Fruit fly (Drosophila melanogaster) whole organism, embryonic: ENCODE measurements around the gene Ugt316A1.
A peak's percentile ranks its signal among the peaks of the same experiment; 100 is the strongest.

Experiments
- Asciz ChIP-seq: fragments of 200-800 bp; sonication (Bioruptor generic); optimal IDR thresholded peaks from 2 replicates; lab custom pipeline; 2017; ENCODE audit warnings: missing biosample characterization, mild to moderate bottlenecking, missing genetic modification characterization, missing genetic modification reagents
- CG1024 ChIP-seq: fragments of 200-800 bp; sonication (Bioruptor generic); IDR thresholded peaks from 2 replicates; pipeline ENCODE4 v1.3.6; 2022; ENCODE audit warnings: missing biosample characterization, missing genetic modification characterization
- CG11723 ChIP-seq: fragments of 200-800 bp; sonication (Bioruptor generic); optimal IDR thresholded peaks from 2 replicates; lab custom pipeline; 2017; ENCODE audit warnings: missing biosample characterization, mild to moderate bottlenecking, missing genetic modification characterization
- CG12769 ChIP-seq: fragments of 200-800 bp; sonication (Bioruptor generic); optimal IDR thresholded peaks from 2 replicates; lab custom pipeline; 2019; ENCODE audit warnings: missing biosample characterization, mild to moderate bottlenecking, missing genetic modification characterization, moderate library complexity
- CG13775 ChIP-seq: fragments of 200-800 bp; sonication (Bioruptor generic); optimal IDR thresholded peaks from 3 replicates; lab custom pipeline; 2017; ENCODE audit warnings: missing biosample characterization, mild to moderate bottlenecking, missing genetic modification characterization
- CG13894 ChIP-seq: fragments of 200-800 bp; sonication (Bioruptor generic); optimal IDR thresholded peaks from 3 replicates; lab custom pipeline; 2018; ENCODE audit warnings: missing biosample characterization, mild to moderate bottlenecking, missing genetic modification characterization, moderate library complexity
- CG14965 ChIP-seq: fragments of 200-800 bp; sonication (Bioruptor generic); optimal IDR thresholded peaks from 2 replicates; lab custom pipeline; 2016; ENCODE audit warnings: missing biosample characterization, missing genetic modification characterization, borderline replicate concordance
- CG15514 ChIP-seq: fragments of 200-800 bp; sonication (Bioruptor generic); optimal IDR thresholded peaks from 3 replicates; lab custom pipeline; 2017; ENCODE audit warnings: missing biosample characterization, missing genetic modification characterization, mild to moderate bottlenecking, moderate library complexity, missing genetic modification reagents
- CG18262 ChIP-seq: fragments of 200-800 bp; optimal IDR thresholded peaks from 3 replicates; lab custom pipeline; 2019; ENCODE audit warnings: missing biosample characterization, mild to moderate bottlenecking, missing genetic modification characterization, moderate library complexity
- CG18619 ChIP-seq: fragments of 200-800 bp; sonication (Bioruptor generic); optimal IDR thresholded peaks from 3 replicates; lab custom pipeline; 2017; ENCODE audit warnings: missing biosample characterization, mild to moderate bottlenecking, missing genetic modification characterization
- CG2202 ChIP-seq: fragments of 200-800 bp; sonication (Bioruptor generic); optimal IDR thresholded peaks from 2 replicates; lab custom pipeline; 2018; ENCODE audit warnings: missing biosample characterization, mild to moderate bottlenecking, missing genetic modification characterization
- CG31365 ChIP-seq: fragments of 200-800 bp; sonication (Bioruptor generic); optimal IDR thresholded peaks from 2 replicates; lab custom pipeline; 2018; ENCODE audit warnings: missing biosample characterization, mild to moderate bottlenecking, missing genetic modification characterization
- CG33557 ChIP-seq: fragments of 200-800 bp; sonication (Bioruptor generic); optimal IDR thresholded peaks from 2 replicates; lab custom pipeline; 2019; ENCODE audit warnings: missing biosample characterization, mild to moderate bottlenecking, missing genetic modification characterization, moderate library complexity
- CG42726 ChIP-seq: fragments of 200-800 bp; sonication (Bioruptor generic); IDR thresholded peaks from 2 replicates; pipeline ENCODE4 v1.3.6; 2022; ENCODE audit warnings: missing biosample characterization, missing genetic modification characterization; ENCODE audit not compliant: partially characterized antibody
- CG8281 ChIP-seq: fragments of 200-800 bp; sonication (Bioruptor generic); optimal IDR thresholded peaks from 2 replicates; lab custom pipeline; 2018; ENCODE audit warnings: missing biosample characterization, mild to moderate bottlenecking, missing genetic modification characterization, moderate library complexity
- CG8290 ChIP-seq, 3 experiments: fragments of 200-800 bp; sonication (Bioruptor generic); optimal IDR thresholded peaks; 2 replicates each; lab custom pipeline; 2016 to 2019; ENCODE audit warnings: missing biosample characterization in 3 of 3, missing genetic modification characterization in 3 of 3, mild to moderate bottlenecking in 2 of 3, moderate library complexity in 1 of 3
- CG9215 ChIP-seq: fragments of 200-800 bp; sonication (Bioruptor generic); IDR thresholded peaks from 2 replicates; pipeline ENCODE4 v1.3.6; 2022; ENCODE audit warnings: missing biosample characterization, missing genetic modification characterization
- CG9437 ChIP-seq: fragments of 200-800 bp; sonication (Bioruptor generic); optimal IDR thresholded peaks from 2 replicates; lab custom pipeline; 2018; ENCODE audit warnings: missing biosample characterization, mild to moderate bottlenecking, missing genetic modification characterization
- D ChIP-seq, 2 experiments: fragments of 200-800 bp in 1 of 2; fragments of >200 bp in 1 of 2; sonication (Bioruptor generic) in 1 of 2; optimal IDR thresholded peaks; 2 replicates in 1 of 2; 3 replicates in 1 of 2; lab custom pipeline; 2017; ENCODE audit warnings: mild to moderate bottlenecking in 1 of 2, missing biosample characterization in 1 of 2, missing genetic modification characterization in 1 of 2, missing genetic modification reagents in 1 of 2
- MTF-1 ChIP-seq: fragments of 200-800 bp; sonication (Bioruptor generic); optimal IDR thresholded peaks from 2 replicates; lab custom pipeline; 2018; ENCODE audit warnings: missing biosample characterization, mild to moderate bottlenecking, missing genetic modification characterization, borderline replicate concordance
- PHDP ChIP-seq: fragments of 200-800 bp; sonication (Bioruptor generic); optimal IDR thresholded peaks from 3 replicates; lab custom pipeline; 2018; ENCODE audit warnings: missing biosample characterization, mild to moderate bottlenecking, missing genetic modification characterization, moderate library complexity
- Ravus ChIP-seq: fragments of 200-800 bp; sonication (Bioruptor generic); IDR thresholded peaks from 2 replicates; pipeline ENCODE4 v1.3.6; 2022; ENCODE audit warnings: missing biosample characterization, missing genetic modification characterization
- Rx ChIP-seq: fragments of 200-800 bp; sonication (Bioruptor generic); IDR thresholded peaks from 2 replicates; pipeline ENCODE4 v1.3.6; 2022; ENCODE audit warnings: missing biosample characterization, missing genetic modification characterization
- Six4 ChIP-seq: fragments of 200-800 bp; sonication (Bioruptor generic); optimal IDR thresholded peaks from 2 replicates; lab custom pipeline; 2016; ENCODE audit warnings: missing biosample characterization, missing genetic modification characterization
- bbx ChIP-seq: fragments of 200-800 bp; sonication (Bioruptor generic); IDR thresholded peaks from 2 replicates; pipeline ENCODE4 v1.3.6; 2022; ENCODE audit warnings: missing biosample characterization, missing genetic modification characterization; ENCODE audit not compliant: partially characterized antibody
- cas ChIP-seq: fragments of 200-800 bp; sonication (Bioruptor generic); IDR thresholded peaks from 2 replicates; pipeline ENCODE4 v1.3.6; 2022; ENCODE audit warnings: missing biosample characterization, missing genetic modification characterization
- croc ChIP-seq: fragments of 200-800 bp; sonication (Bioruptor generic); conservative IDR thresholded peaks from 3 replicates; pipeline ENCODE4 v1.3.6; 2022; ENCODE audit warnings: missing biosample characterization, missing genetic modification characterization
- crol ChIP-seq: fragments of 200-800 bp; sonication (Bioruptor generic); IDR thresholded peaks from 2 replicates; pipeline ENCODE4 v1.3.6; 2022; ENCODE audit warnings: missing biosample characterization, missing genetic modification characterization
- dan ChIP-seq: fragments of 200-800 bp; sonication (Bioruptor generic); IDR thresholded peaks from 2 replicates; pipeline ENCODE4 v1.3.6; 2022; ENCODE audit warnings: missing biosample characterization, missing genetic modification characterization
- esg ChIP-seq: fragments of 200-800 bp; sonication (Bioruptor generic); conservative IDR thresholded peaks from 2 replicates; pipeline ENCODE4 v1.3.6; 2022; ENCODE audit warnings: missing biosample characterization, missing genetic modification characterization
- exex ChIP-seq: fragments of 200-800 bp; sonication (Bioruptor generic); optimal IDR thresholded peaks from 4 replicates; lab custom pipeline; 2018; ENCODE audit warnings: missing biosample characterization, mild to moderate bottlenecking, missing genetic modification characterization, moderate library complexity
- fru ChIP-seq: fragments of >200 bp; optimal IDR thresholded peaks from 2 replicates; lab custom pipeline; 2017
- gcm ChIP-seq: fragments of 200-800 bp; sonication (Bioruptor generic); optimal IDR thresholded peaks from 2 replicates; lab custom pipeline; 2019; ENCODE audit warnings: missing biosample characterization, mild to moderate bottlenecking, missing genetic modification characterization, moderate library complexity
- gem ChIP-seq: fragments of 200-800 bp; sonication (Bioruptor generic); optimal IDR thresholded peaks from 2 replicates; lab custom pipeline; 2019; ENCODE audit warnings: missing biosample characterization, mild to moderate bottlenecking, missing genetic modification characterization, moderate library complexity
- gfzf ChIP-seq: fragments of 200-800 bp; sonication (Bioruptor generic); optimal IDR thresholded peaks from 2 replicates; lab custom pipeline; 2016; ENCODE audit warnings: missing biosample characterization, mild to moderate bottlenecking, missing genetic modification characterization, moderate library complexity
- grn ChIP-seq: fragments of 200-800 bp; sonication (Bioruptor generic); optimal IDR thresholded peaks from 3 replicates; lab custom pipeline; 2017; ENCODE audit warnings: missing biosample characterization, missing genetic modification characterization
- gsb ChIP-seq: fragments of 200-800 bp; sonication (Bioruptor generic); IDR thresholded peaks from 2 replicates; pipeline ENCODE4 v1.3.6; 2022; ENCODE audit warnings: missing biosample characterization, missing genetic modification characterization
- her ChIP-seq: fragments of 200-800 bp; sonication (Bioruptor generic); optimal IDR thresholded peaks from 2 replicates; lab custom pipeline; 2016; ENCODE audit warnings: missing biosample characterization, missing genetic modification characterization
- hkb ChIP-seq, 2 experiments: fragments of 200-800 bp in 1 of 2; fragments of >200 bp in 1 of 2; sonication (Bioruptor generic) in 1 of 2; IDR thresholded peaks in 1 of 2; optimal IDR thresholded peaks in 1 of 2; 2 replicates each; pipeline versions ENCODE4 v1.3.6 to Lab custom; 2017 to 2022; ENCODE audit warnings: missing biosample characterization in 1 of 2, missing genetic modification characterization in 1 of 2
- inv ChIP-seq: fragments of 200-800 bp; sonication (Bioruptor generic); IDR thresholded peaks from 2 replicates; pipeline ENCODE4 v1.3.6; 2022; ENCODE audit warnings: missing biosample characterization, missing genetic modification characterization; ENCODE audit not compliant: partially characterized antibody
- odd ChIP-seq: fragments of 200-800 bp; sonication (Bioruptor generic); optimal IDR thresholded peaks from 2 replicates; lab custom pipeline; 2017; ENCODE audit warnings: missing biosample characterization, mild to moderate bottlenecking, missing genetic modification characterization
- org-1 ChIP-seq: fragments of 200-800 bp; sonication (Bioruptor generic); optimal IDR thresholded peaks from 2 replicates; lab custom pipeline; 2017; ENCODE audit warnings: missing biosample characterization, missing genetic modification characterization
- pb ChIP-seq: fragments of 200-800 bp; sonication (Bioruptor generic); optimal IDR thresholded peaks from 3 replicates; lab custom pipeline; 2016; ENCODE audit warnings: missing biosample characterization, missing genetic modification characterization
- seq ChIP-seq: fragments of 200-800 bp; sonication (Bioruptor generic); IDR thresholded peaks from 2 replicates; pipeline ENCODE4 v1.3.6; 2022; ENCODE audit warnings: missing biosample characterization, missing genetic modification characterization
- sr ChIP-seq: fragments of 200-800 bp; sonication (Bioruptor generic); IDR thresholded peaks from 3 replicates; pipeline ENCODE4 v1.3.6; 2022; ENCODE audit warnings: missing biosample characterization, missing genetic modification characterization
- tin ChIP-seq: fragments of 200-800 bp; sonication (Bioruptor generic); optimal IDR thresholded peaks from 3 replicates; lab custom pipeline; 2016; ENCODE audit warnings: missing biosample characterization, missing genetic modification characterization
- vvl ChIP-seq: fragments of 200-800 bp; sonication (Bioruptor generic); IDR thresholded peaks from 2 replicates; pipeline ENCODE4 v1.3.6; 2022; ENCODE audit warnings: missing biosample characterization, missing genetic modification characterization
- yki ChIP-seq: fragments of >200 bp; optimal IDR thresholded peaks from 3 replicates; lab custom pipeline; 2018
- zen2 ChIP-seq: fragments of 200-800 bp; sonication (Bioruptor generic); IDR thresholded peaks from 3 replicates; pipeline ENCODE4 v1.3.6; 2022; ENCODE audit warnings: missing biosample characterization, missing genetic modification characterization; ENCODE audit not compliant: partially characterized antibody

The Ugt316A1 gene

DNA sequence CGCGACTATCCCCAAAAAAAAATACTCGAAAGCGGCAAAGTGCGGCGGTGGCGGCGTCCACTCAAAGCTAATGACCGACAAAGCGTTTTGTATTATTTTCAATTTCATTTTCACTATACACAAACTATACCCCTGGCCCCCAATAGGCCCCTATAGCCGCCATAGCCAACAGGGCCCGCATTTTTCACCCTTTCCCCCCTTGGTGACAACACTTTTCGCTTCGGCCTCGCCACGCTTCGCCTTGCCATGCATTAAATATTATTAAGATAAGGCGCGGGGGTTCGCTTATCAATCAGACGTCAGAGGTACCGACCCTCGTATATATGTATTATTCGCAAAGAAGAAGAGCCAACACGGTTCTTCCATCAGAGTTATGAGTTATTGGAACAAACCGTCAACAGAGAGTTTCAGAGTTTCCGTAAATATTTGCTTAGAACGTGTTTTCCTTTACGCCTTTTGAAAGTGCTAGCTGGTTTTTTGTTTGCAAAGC lies 22.4 kb downstream of the Ugt316A1 start (continued):
- peak; percentile 92 for TF ChIP-seq exex (tag; lab: Kevin White, UChicago)
- TF ChIP-seq grn (GFP tag; lab: Kevin White, UChicago), result peak; percentile 74
- TF ChIP-seq PHDP, result peak; percentile 38
- TF ChIP-seq sr (GFP tag; lab: Robert Waterston, UW), result 0 out of 3 replicates have a peak, but pooled peaks have one; percentile 43
- TF ChIP-seq seq (GFP tag; lab: Robert Waterston, UW), result 0 out of 2 replicates have a peak, but pooled peaks have one; percentile 18
- no peak for TF ChIP-seq CG14965 (GFP tag; lab: Kevin White, UChicago)
- TF ChIP-seq CG8281 (tag; lab: Kevin White, UChicago), result no peak
- TF ChIP-seq Six4 (GFP tag; lab: Kevin White, UChicago), result no peak
- no peak for TF ChIP-seq inv (GFP tag; lab: Robert Waterston, UW)
- TF ChIP-seq odd (GFP tag; lab: Kevin White, UChicago), result peak; percentile 16
- peak; percentile 1 for TF ChIP-seq gem (tag; lab: Kevin White, UChicago)
- TF ChIP-seq fru (lab: Kevin White, UChicago), result no peak
- no peak for TF ChIP-seq CG9437
- no peak for TF ChIP-seq Ravus (GFP tag; lab: Robert Waterston, UW)
- no peak for TF ChIP-seq croc
- TF ChIP-seq CG9215, result no peak
- peak; percentile 14 for TF ChIP-seq CG18262 (tag; lab: Kevin White, UChicago)
- no peak for TF ChIP-seq cas (GFP tag; lab: Robert Waterston, UW)
- TF ChIP-seq gcm (GFP tag; lab: Kevin White, UChicago), result peak; percentile 1
- peak; percentile 72 for TF ChIP-seq CG12769 (tag; lab: Kevin White, UChicago)
- TF ChIP-seq CG13894 (tag; lab: Kevin White, UChicago), result no peak
- no peak for TF ChIP-seq bbx (GFP tag; lab: Robert Waterston, UW)
- peak; percentile 98 for TF ChIP-seq crol
- TF ChIP-seq gfzf (GFP tag; lab: Kevin White, UChicago), result no peak
- TF ChIP-seq zen2 (GFP tag; lab: Robert Waterston, UW), result no peak
- TF ChIP-seq MTF-1, result peak; percentile 41
- TF ChIP-seq pb (GFP tag; lab: Kevin White, UChicago), result no peak
- no peak for TF ChIP-seq Rx (GFP tag; lab: Robert Waterston, UW)
- TF ChIP-seq tin (GFP tag; lab: Kevin White, UChicago), result no peak
- TF ChIP-seq vvl (GFP tag; lab: Robert Waterston, UW), result peak; percentile 42; the same call in 1 of the 2 replicates
- TF ChIP-seq CG42726 (GFP tag; lab: Robert Waterston, UW), result no peak
- TF ChIP-seq org-1 (GFP tag; lab: Kevin White, UChicago), result no peak
- no peak for TF ChIP-seq hkb (optimal IDR thresholded peaks at IDR 0.05; lab: Kevin White, UChicago)
- TF ChIP-seq hkb (GFP tag; IDR thresholded peaks at IDR 0.05; lab: Robert Waterston, UW), result no peak
- no peak for TF ChIP-seq D (optimal IDR thresholded peaks at IDR 0.05; lab: Kevin White, UChicago)
- TF ChIP-seq D (GFP tag; optimal IDR thresholded peaks at IDR 0.05; lab: Kevin White, UChicago), result no peak
- TF ChIP-seq dan (GFP tag; lab: Robert Waterston, UW), result no peak
- TF ChIP-seq CG11723, result peak; percentile 32
- no peak for TF ChIP-seq gsb (GFP tag; lab: Robert Waterston, UW)
- no peak for TF ChIP-seq CG31365
- no peak for TF ChIP-seq esg (GFP tag; lab: Robert Waterston, UW)
- no peak for TF ChIP-seq her (GFP tag; lab: Kevin White, UChicago)
- TF ChIP-seq CG2202 (tag; lab: Kevin White, UChicago), result peak; percentile 60
- peak; percentile 66 for TF ChIP-seq CG33557
- no peak for TF ChIP-seq yki (lab: Kevin White, UChicago)
- peak; percentile 18 for TF ChIP-seq CG15514 (GFP tag; lab: Kevin White, UChicago)
- peak; percentile 52 for TF ChIP-seq Asciz (GFP tag; lab: Kevin White, UChicago)
- TF ChIP-seq CG13775 (GFP tag; lab: Kevin White, UChicago), result no peak
- TF ChIP-seq CG8290 (GFP tag; optimal IDR thresholded peaks at IDR 0.05; lab: Kevin White, UChicago), result no peak
- TF ChIP-seq CG8290 (tag; optimal IDR thresholded peaks at IDR 0.05; lab: Kevin White, UChicago), result peak in 1 of 2 experiments; percentile 52
- TF ChIP-seq CG1024 (GFP tag; lab: Robert Waterston, UW), result no peak
- TF ChIP-seq CG18619 (GFP tag; lab: Kevin White, UChicago), result peak; percentile 25
